Fruit fly (Drosophila melanogaster): Measurements from ENCODE around the gene CG34015.
A peak's percentile ranks its signal among the peaks of the same experiment; 100 is the strongest.

The CG34015 gene

DNA sequence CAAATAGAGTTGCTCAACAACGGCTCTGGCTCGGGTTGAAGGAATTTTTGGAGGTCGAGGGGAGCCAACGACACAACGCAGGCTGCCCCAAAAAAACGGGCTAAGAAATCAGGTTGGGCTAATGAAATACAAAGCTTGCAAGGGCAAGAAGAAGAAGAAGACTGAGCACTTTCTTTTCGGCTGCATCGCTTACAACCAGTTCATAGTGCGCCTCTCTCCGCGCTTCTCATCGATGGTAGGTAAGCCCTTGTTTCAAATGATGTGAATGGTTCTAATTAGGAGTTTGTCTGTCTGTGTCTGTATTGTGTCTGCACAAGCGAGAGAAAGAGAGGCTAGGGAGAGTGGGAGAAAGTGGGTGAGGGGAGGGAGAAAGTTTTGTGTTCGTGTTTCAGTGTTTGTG is 8.5 kb upstream of the CG34015 start (continued):
- no peak for TF ChIP-seq pzg (GFP tag; optimal IDR thresholded peaks at IDR 0.05)
- peak; percentile 73 for TF ChIP-seq CG17385 (GFP tag; optimal IDR thresholded peaks at IDR 0.05)
- peak; percentile 81 for TF ChIP-seq kni (GFP tag; optimal IDR thresholded peaks at IDR 0.05)
- TF ChIP-seq CG12942 (GFP tag; optimal IDR thresholded peaks at IDR 0.05): no peak
- TF ChIP-seq CG6791 (GFP tag; IDR thresholded peaks at IDR 0.05; ENCODE audit: partially characterized antibody): peak; percentile 72; the same call in 2 of the 3 replicates
- peak; percentile 2 for TF ChIP-seq CG10979 (tag; optimal IDR thresholded peaks at IDR 0.05)
- no peak for TF ChIP-seq fd102C (GFP tag; optimal IDR thresholded peaks at IDR 0.05)
- TF ChIP-seq dysf (GFP tag; IDR thresholded peaks at IDR 0.05): no peak

DNA sequence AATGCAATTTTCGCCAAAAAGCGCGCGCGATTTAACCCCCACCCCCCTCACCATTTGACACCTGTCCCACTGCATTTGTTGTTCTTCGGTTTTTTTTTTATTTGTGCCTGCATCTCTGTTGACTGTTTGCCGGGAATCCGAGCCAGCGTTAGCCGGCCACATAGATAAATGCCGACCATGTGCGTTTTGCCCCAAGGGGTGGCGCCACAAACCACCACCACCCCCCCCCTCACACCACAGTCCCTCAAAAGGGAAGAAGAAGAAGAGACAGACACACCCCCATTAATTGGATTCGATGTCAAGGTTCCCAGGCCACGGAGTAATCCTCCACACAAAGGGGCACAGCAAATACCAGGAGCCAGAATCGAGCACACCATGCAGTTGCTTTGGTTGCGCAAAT is 1.2 kb upstream of the CG34015 start:
- TF ChIP-seq cwo (GFP tag; optimal IDR thresholded peaks at IDR 0.05) (no peak), crol (GFP tag; IDR thresholded peaks at IDR 0.05) (peak; percentile 60), hbn (GFP tag; IDR thresholded peaks at IDR 0.05; ENCODE audit: partially characterized antibody) (no peak), CG10366 (GFP tag; IDR thresholded peaks at IDR 0.05) (no peak), CG3065 (GFP tag; optimal IDR thresholded peaks at IDR 0.05) (no peak), CG17385 (GFP tag; optimal IDR thresholded peaks at IDR 0.05) (peak; percentile 56), CG11696 (GFP tag; IDR thresholded peaks at IDR 0.05) (no peak), CG34422 (GFP tag; IDR thresholded peaks at IDR 0.05) (no peak)

DNA sequence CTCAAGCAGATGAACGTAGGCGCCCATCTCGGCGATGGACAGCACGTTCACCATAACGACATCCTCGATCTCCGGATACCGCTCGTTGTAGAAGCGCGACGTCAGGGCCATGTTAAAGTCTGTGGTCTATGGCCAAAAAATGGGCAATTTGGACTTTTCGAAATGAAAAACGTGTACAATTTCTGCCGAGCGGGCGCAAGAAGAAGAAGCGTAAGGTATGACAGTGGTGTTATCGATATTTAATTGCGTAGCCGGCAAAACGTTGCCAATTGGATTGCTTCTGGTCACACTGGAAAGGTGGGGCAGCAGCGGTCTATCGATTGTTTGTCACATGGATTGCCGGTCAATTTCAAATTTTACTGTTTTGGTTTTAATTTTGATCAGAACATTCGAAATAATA is 1.3 kb downstream of the CG34015 start, which contains the start of gene eIF2alpha:
Gene eIF2alpha, minus strand, starts transcription at position 225 of the 400 bp plus-strand sequence.
- TF ChIP-seq onecut (GFP tag; IDR thresholded peaks at IDR 0.05): 0 out of 2 replicates have a peak, but pooled peaks have one; percentile 17
- peak in 1 of 2 experiments; percentile 50 for TF ChIP-seq Pdp1 (GFP tag; optimal IDR thresholded peaks at IDR 0.05)
- TF ChIP-seq wor (GFP tag; IDR thresholded peaks at IDR 0.05): no peak
- TF ChIP-seq CG12659 (GFP tag; optimal IDR thresholded peaks at IDR 0.05): peak; percentile 48
- no peak for TF ChIP-seq CG6175 (GFP tag; IDR thresholded peaks at IDR 0.05)
- TF ChIP-seq Sox100B (GFP tag; optimal IDR thresholded peaks at IDR 0.05): no peak
- TF ChIP-seq bigmax (GFP tag; optimal IDR thresholded peaks at IDR 0.05): no peak
- TF ChIP-seq CG7963 (GFP tag; IDR thresholded peaks at IDR 0.05; ENCODE audit: partially characterized antibody): peak; percentile 72
- TF ChIP-seq Adf1 (GFP tag; IDR thresholded peaks at IDR 0.05): peak; percentile 41
- TF ChIP-seq cg (GFP tag; optimal IDR thresholded peaks at IDR 0.05): peak; percentile 22
- TF ChIP-seq pzg (GFP tag; optimal IDR thresholded peaks at IDR 0.05): peak; percentile 92
- TF ChIP-seq trem (tag; optimal IDR thresholded peaks at IDR 0.05): peak; percentile 31
- 0 out of 2 replicates have a peak, but pooled peaks have one; percentile 25 for TF ChIP-seq sna (GFP tag; IDR thresholded peaks at IDR 0.05; ENCODE audit: partially characterized antibody)
- peak in 1 of 2 experiments; percentile 49 for TF ChIP-seq insv (GFP tag; optimal IDR thresholded peaks at IDR 0.05)
- no peak for TF ChIP-seq CG43689 (GFP tag; IDR thresholded peaks at IDR 0.05)
- no peak for TF ChIP-seq ems (GFP tag; optimal IDR thresholded peaks at IDR 0.05)
- TF ChIP-seq MBD-R2 (GFP tag; IDR thresholded peaks at IDR 0.05): peak; percentile 68
- no peak for TF ChIP-seq kah (GFP tag; optimal IDR thresholded peaks at IDR 0.05)
- TF ChIP-seq Elba2 (GFP tag; optimal IDR thresholded peaks at IDR 0.05): peak; percentile 58
- no peak for TF ChIP-seq hkb (optimal IDR thresholded peaks at IDR 0.05)
- 0 out of 2 replicates have a peak, but pooled peaks have one; percentile 28 for TF ChIP-seq hkb (GFP tag; IDR thresholded peaks at IDR 0.05)
- TF ChIP-seq Doc3 (GFP tag; IDR thresholded peaks at IDR 0.05; ENCODE audit: partially characterized antibody): peak; percentile 46; the same call in 1 of the 3 replicates
- no peak; the same call in 1 of the 2 replicates for TF ChIP-seq CG2129 (GFP tag; IDR thresholded peaks at IDR 0.05; ENCODE audit: partially characterized antibody)
- peak; percentile 89 for TF ChIP-seq Bgb (GFP tag; IDR thresholded peaks at IDR 0.05; ENCODE audit: partially characterized antibody)
- no peak for TF ChIP-seq vfl (GFP tag; optimal IDR thresholded peaks at IDR 0.05)
- TF ChIP-seq CG4617 (GFP tag; optimal IDR thresholded peaks at IDR 0.05; ENCODE audit: borderline replicate concordance): peak; percentile 58
- TF ChIP-seq CG14860 (GFP tag; IDR thresholded peaks at IDR 0.05; ENCODE audit: partially characterized antibody): peak; percentile 52; the same call in 1 of the 3 replicates
- peak; percentile 84 for TF ChIP-seq BEAF-32 (GFP tag; optimal IDR thresholded peaks at IDR 0.05)
- peak; percentile 9; the same call in 1 of the 2 replicates for TF ChIP-seq CG32532 (GFP tag; IDR thresholded peaks at IDR 0.05)
- TF ChIP-seq mld (GFP tag; IDR thresholded peaks at IDR 0.05; ENCODE audit: partially characterized antibody): peak; percentile 70; the same call in 1 of the 3 replicates
- peak; percentile 79 for TF ChIP-seq CG42726 (GFP tag; IDR thresholded peaks at IDR 0.05; ENCODE audit: partially characterized antibody)
- TF ChIP-seq Sry-β (GFP tag; optimal IDR thresholded peaks at IDR 0.05): no peak
